Worm (Caenorhabditis elegans) whole organism, late embryonic: ENCODE results near the gene C29F9.5.

Experiments
- elt-4 ChIP-seq: sonication (generic microtip); optimal IDR thresholded peaks from 2 replicates; lab custom pipeline; 2016; ENCODE audit warnings: missing genetic modification characterization, missing compliant biosample characterization
- hlh-8 ChIP-seq: sonication (generic microtip); optimal IDR thresholded peaks from 2 replicates; lab custom pipeline; 2016; ENCODE audit warnings: missing genotype, missing genetic modification characterization, missing compliant biosample characterization
- pag-3 ChIP-seq: sonication (generic microtip); optimal IDR thresholded peaks from 2 replicates; lab custom pipeline; 2016; ENCODE audit warnings: missing compliant biosample characterization, missing genetic modification characterization, borderline replicate concordance
- sox-2 ChIP-seq: fragments of 200-800 bp; sonication (Bioruptor generic); IDR thresholded peaks from 2 replicates; pipeline ENCODE4 v1.3.6; 2022; ENCODE audit warnings: missing genetic modification reagents, missing genetic modification characterization, missing compliant biosample characterization

ce11 chrIII:96196-96595 is 21.1 kb upstream of the C29F9.5 start:
- TF ChIP-seq pag-3 (no peak), elt-4 (tag; lab: Kevin White, UChicago) (no peak), sox-2 (GFP tag; lab: Robert Waterston, UW) (no peak), hlh-8 (no peak)
